Worm (Caenorhabditis elegans): ENCODE measurements around the gene lir-1.

Gene lir-1

ce11 chrII:7699009-7699408 lies 27.2 kb downstream of the lir-1 start, which contains the start of the genes moa-2 and cdk-11.1:
TSS of gene moa-2 (minus strand) at chrII:7699033.
TSS of gene cdk-11.1 (plus strand) at chrII:7699235.
- TF ChIP-seq nfya-1 (tag; optimal IDR thresholded peaks at IDR 0.05; ENCODE audit: insufficient read depth) (peak; percentile 49), elt-2 (tag; optimal IDR thresholded peaks at IDR 0.05) (peak; percentile 22), pha-4 (tag; optimal IDR thresholded peaks at IDR 0.05) (peak; percentile 56), pqm-1 (tag; optimal IDR thresholded peaks at IDR 0.05) (no peak), lin-39 (tag; optimal IDR thresholded peaks at IDR 0.05) (no peak), ama-1 (optimal IDR thresholded peaks at IDR 0.05) (no peak), nhr-23 (tag; optimal IDR thresholded peaks at IDR 0.05) (no peak)

- TF ChIP-seq unc-62 (GFP tag; optimal IDR thresholded peaks at IDR 0.05), result no peak
- no peak for TF ChIP-seq snpc-4 (tag; optimal IDR thresholded peaks at IDR 0.05)
- no peak for TF ChIP-seq pha-4 (tag; optimal IDR thresholded peaks at IDR 0.05)
- no peak for TF ChIP-seq nhr-43 (tag; optimal IDR thresholded peaks at IDR 0.05; ENCODE audit: poor library complexity, severe bottlenecking)
- no peak for TF ChIP-seq fkh-2 (tag; optimal IDR thresholded peaks at IDR 0.05)
- TF ChIP-seq ZK546.5 (tag; optimal IDR thresholded peaks at IDR 0.05), result no peak
- no peak for TF ChIP-seq nfya-1 (tag; optimal IDR thresholded peaks at IDR 0.05; ENCODE audit: insufficient read depth)
- no peak for TF ChIP-seq nhr-77 (tag; optimal IDR thresholded peaks at IDR 0.05)
Observed at ce11 chrII:7704387-7704786, 32.6 kb downstream of the lir-1 start.

- TF ChIP-seq pha-4 (tag; optimal IDR thresholded peaks at IDR 0.05), result peak; percentile 25
- TF ChIP-seq elt-2 (tag; optimal IDR thresholded peaks at IDR 0.05), result peak; percentile 69
- TF ChIP-seq nhr-12 (tag; optimal IDR thresholded peaks at IDR 0.05), result no peak
- TF ChIP-seq aly-2 (tag; optimal IDR thresholded peaks at IDR 0.05), result no peak
- TF ChIP-seq ceh-9 (tag; optimal IDR thresholded peaks at IDR 0.05), result no peak
- no peak for TF ChIP-seq ZK546.5 (tag; optimal IDR thresholded peaks at IDR 0.05)
- TF ChIP-seq pqm-1 (tag; optimal IDR thresholded peaks at IDR 0.05), result peak; percentile 65
Observed at ce11 chrII:7705152-7705551, 33.3 kb downstream of the lir-1 start, which contains the start of gene B0495.7. TSS of gene B0495.7 (minus strand) at chrII:7705233.

ce11 chrII:7707383-7707782 lies 35.6 kb downstream of the lir-1 start, which contains the start of gene luc-7L:
TSS of gene luc-7L (minus strand) at chrII:7707483.
- TF ChIP-seq ZK546.5 (tag; optimal IDR thresholded peaks at IDR 0.05) (no peak), nfya-1 (tag; optimal IDR thresholded peaks at IDR 0.05; ENCODE audit: insufficient read depth) (no peak), fos-1 (tag; optimal IDR thresholded peaks at IDR 0.05) (no peak), ztf-11 (tag; optimal IDR thresholded peaks at IDR 0.05) (no peak), ceh-16 (tag; optimal IDR thresholded peaks at IDR 0.05) (no peak), egl-27 (tag; optimal IDR thresholded peaks at IDR 0.05) (no peak), egl-5 (tag; optimal IDR thresholded peaks at IDR 0.05) (no peak), aly-2 (tag; optimal IDR thresholded peaks at IDR 0.05) (no peak), zag-1 (tag; optimal IDR thresholded peaks at IDR 0.05) (no peak), elt-2 (tag; optimal IDR thresholded peaks at IDR 0.05) (no peak), pha-4 (tag; optimal IDR thresholded peaks at IDR 0.05) (no peak), ceh-9 (tag; optimal IDR thresholded peaks at IDR 0.05) (no peak), mml-1 (tag; optimal IDR thresholded peaks at IDR 0.05) (no peak), ama-1 (optimal IDR thresholded peaks at IDR 0.05) (no peak), ztf-4 (tag; optimal IDR thresholded peaks at IDR 0.05) (no peak), daf-12 (tag; optimal IDR thresholded peaks at IDR 0.05) (no peak), nhr-43 (tag; optimal IDR thresholded peaks at IDR 0.05; ENCODE audit: poor library complexity, severe bottlenecking) (no peak), fkh-2 (tag; optimal IDR thresholded peaks at IDR 0.05) (no peak), nhr-25 (tag; optimal IDR thresholded peaks at IDR 0.05) (no peak), nhr-23 (tag; optimal IDR thresholded peaks at IDR 0.05) (no peak)

- TF ChIP-seq tbx-2 (tag; optimal IDR thresholded peaks at IDR 0.05), result no peak
- no peak for TF ChIP-seq nhr-76 (tag; optimal IDR thresholded peaks at IDR 0.05)
- TF ChIP-seq R02D3.7 (tag; optimal IDR thresholded peaks at IDR 0.05), result peak; percentile 29
- TF ChIP-seq zag-1 (tag; optimal IDR thresholded peaks at IDR 0.05), result no peak
- no peak for TF ChIP-seq nhr-77 (tag; optimal IDR thresholded peaks at IDR 0.05)
- peak; percentile 17 for TF ChIP-seq ceh-28 (tag; optimal IDR thresholded peaks at IDR 0.05)
- no peak for TF ChIP-seq egl-27 (tag; optimal IDR thresholded peaks at IDR 0.05)
- TF ChIP-seq nhr-43 (tag; optimal IDR thresholded peaks at IDR 0.05; ENCODE audit: poor library complexity, severe bottlenecking), result peak; percentile 73
- no peak for TF ChIP-seq mdl-1 (tag; optimal IDR thresholded peaks at IDR 0.05)
- TF ChIP-seq fkh-10 (GFP tag; optimal IDR thresholded peaks at IDR 0.05), result no peak
- peak; percentile 51 for TF ChIP-seq ama-1 (optimal IDR thresholded peaks at IDR 0.05)
- no peak for TF ChIP-seq eor-1 (tag; optimal IDR thresholded peaks at IDR 0.05)
- TF ChIP-seq daf-12 (tag; optimal IDR thresholded peaks at IDR 0.05), result no peak
- no peak for TF ChIP-seq egl-5 (tag; optimal IDR thresholded peaks at IDR 0.05)
- peak; percentile 27 for TF ChIP-seq ceh-82 (tag; optimal IDR thresholded peaks at IDR 0.05)
- no peak for TF ChIP-seq mml-1 (tag; optimal IDR thresholded peaks at IDR 0.05)
- no peak for TF ChIP-seq ztf-4 (tag; optimal IDR thresholded peaks at IDR 0.05)
- TF ChIP-seq elt-3 (tag; optimal IDR thresholded peaks at IDR 0.05), result no peak
- TF ChIP-seq lin-15B (tag; optimal IDR thresholded peaks at IDR 0.05), result no peak
- TF ChIP-seq ceh-9 (tag; optimal IDR thresholded peaks at IDR 0.05), result no peak
- peak; percentile 65 for TF ChIP-seq hmg-11 (tag; optimal IDR thresholded peaks at IDR 0.05)
- no peak for TF ChIP-seq nhr-11 (tag; optimal IDR thresholded peaks at IDR 0.05)
- TF ChIP-seq elt-2 (tag; optimal IDR thresholded peaks at IDR 0.05), result peak; percentile 35
- no peak for TF ChIP-seq nhr-28 (tag; optimal IDR thresholded peaks at IDR 0.05)
- TF ChIP-seq nhr-23 (tag; optimal IDR thresholded peaks at IDR 0.05), result no peak
- TF ChIP-seq pha-4 (tag; optimal IDR thresholded peaks at IDR 0.05), result no peak
- TF ChIP-seq lsy-12 (tag; optimal IDR thresholded peaks at IDR 0.05), result no peak
- no peak for TF ChIP-seq fkh-2 (tag; optimal IDR thresholded peaks at IDR 0.05)
- TF ChIP-seq unc-62 (GFP tag; optimal IDR thresholded peaks at IDR 0.05), result no peak
- TF ChIP-seq unc-39 (tag; optimal IDR thresholded peaks at IDR 0.05), result no peak
- TF ChIP-seq nhr-237 (tag; optimal IDR thresholded peaks at IDR 0.05), result no peak
Observed at ce11 chrII:7708540-7708939, 36.7 kb downstream of the lir-1 start, which contains the start of gene B0495.9. TSS of gene B0495.9 (minus strand) at chrII:7708710.

Measured in whole organism, L3 larva.